Fruit fly (Drosophila melanogaster): ENCODE data around the gene CG14507.

- TF ChIP-seq psq (optimal IDR thresholded peaks at IDR 0.05), result no peak
- no peak for TF ChIP-seq pan (optimal IDR thresholded peaks at IDR 0.05)
- no peak for TF ChIP-seq CG8478 (optimal IDR thresholded peaks at IDR 0.05)
- TF ChIP-seq EcR (GFP tag; optimal IDR thresholded peaks at IDR 0.05), result no peak
- no peak for TF ChIP-seq Dll (optimal IDR thresholded peaks at IDR 0.05)
Measured at dm6 chr3R:29211702-29212101, 15.8 kb downstream of the CG14507 start.

All from whole organism.